Fruit fly (Drosophila melanogaster) S2 (cell line): ENCODE results near the gene Cyp4ac2.

Experiments
- CG8478 ChIP-seq: fragments of >200 bp; optimal IDR thresholded peaks from 2 replicates; lab custom pipeline; 2018
- CTCF ChIP-seq, 2 experiments: fragments of >200 bp; optimal IDR thresholded peaks; 2 replicates each; lab custom pipeline; 2018

DNA sequence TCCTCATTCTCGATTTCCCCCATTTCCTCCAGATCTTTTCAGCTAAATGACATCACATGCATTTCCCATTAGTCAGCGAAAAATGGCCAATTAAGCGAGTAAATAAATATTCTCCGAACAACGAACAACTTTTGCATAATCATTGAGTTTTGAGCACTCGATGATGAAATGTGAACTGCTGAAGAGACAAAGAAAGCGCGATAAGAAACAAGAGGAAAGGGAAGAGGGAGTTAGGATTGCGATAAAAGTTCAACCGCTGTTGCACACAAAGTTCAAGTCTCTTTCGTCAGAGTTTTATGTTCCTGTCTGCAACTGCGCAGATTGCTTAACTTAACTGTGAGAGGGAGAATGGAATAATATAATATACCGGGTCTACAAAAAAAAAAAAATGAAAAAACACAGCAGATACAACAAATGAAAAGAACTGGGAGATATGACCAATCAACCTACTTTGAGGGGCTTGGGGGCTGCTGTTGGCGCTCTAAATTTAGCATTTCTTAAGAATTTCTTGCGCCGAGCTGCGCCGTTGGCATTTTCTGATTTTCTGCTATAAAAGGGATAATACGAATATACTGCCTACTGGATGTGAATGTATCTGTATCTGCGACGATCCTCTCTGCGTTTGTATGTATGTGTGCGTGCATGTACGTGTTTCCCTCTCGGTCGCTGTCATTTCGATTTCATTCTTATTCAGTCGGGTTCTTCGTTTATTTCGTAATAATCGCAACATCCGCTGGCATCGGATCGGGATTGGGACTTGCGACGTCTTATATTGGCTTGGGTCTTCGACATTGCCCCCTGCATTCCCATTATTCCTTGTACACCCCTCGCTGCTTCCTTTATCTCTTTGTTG, 28.4 kb downstream of the Cyp4ac2 start:
- TF ChIP-seq CTCF (optimal IDR thresholded peaks at IDR 0.05; lab: Kevin White, UChicago), result no peak
- no peak for TF ChIP-seq CG8478 (lab: Kevin White, UChicago)
